Worm (Caenorhabditis elegans) whole organism, late embryonic: ENCODE data around the gene Y20C6A.1.
A peak's percentile ranks its signal among the peaks of the same experiment; 100 is the strongest.

ENCODE experiments used
- C38D4.7 ChIP-seq: fragments of 200-800 bp; sonication (Bioruptor generic); optimal IDR thresholded peaks from 2 replicates; lab custom pipeline; 2018; ENCODE audit warnings: mild to moderate bottlenecking, missing genetic modification characterization, moderate library complexity, missing compliant biosample characterization
- K02D7.2 ChIP-seq: sonication (generic microtip); optimal IDR thresholded peaks from 2 replicates; lab custom pipeline; 2017; ENCODE audit warnings: mild to moderate bottlenecking, missing genetic modification characterization, missing compliant biosample characterization
- K09A11.1 ChIP-seq: sonication (generic microtip); optimal IDR thresholded peaks from 2 replicates; lab custom pipeline; 2017; ENCODE audit warnings: antibody characterized with exemption, mild to moderate bottlenecking, missing genetic modification characterization, missing compliant biosample characterization; ENCODE audit not compliant: insufficient read depth
- T23F11.4 ChIP-seq: fragments of 200-800 bp; sonication (Bioruptor generic); optimal IDR thresholded peaks from 2 replicates; lab custom pipeline; 2018; ENCODE audit warnings: mild to moderate bottlenecking, missing genetic modification characterization, missing compliant biosample characterization
- Y22D7AL.16 ChIP-seq: sonication (generic microtip); optimal IDR thresholded peaks from 2 replicates; lab custom pipeline; 2016; ENCODE audit warnings: missing genetic modification characterization, missing compliant biosample characterization
- ahr-1 ChIP-seq: sonication (generic microtip); optimal IDR thresholded peaks from 2 replicates; lab custom pipeline; 2016; ENCODE audit warnings: missing genetic modification characterization, missing compliant biosample characterization
- ama-1 ChIP-seq: fragments of 150-350 bp; optimal IDR thresholded peaks from 2 replicates; lab custom pipeline; 2014
- ceh-14 ChIP-seq: sonication (generic microtip); optimal IDR thresholded peaks from 2 replicates; lab custom pipeline; 2016; ENCODE audit warnings: missing genotype, missing genetic modification characterization, missing compliant biosample characterization
- ceh-19 ChIP-seq: fragments of 200-800 bp; sonication (Bioruptor generic); optimal IDR thresholded peaks from 2 replicates; lab custom pipeline; 2018; ENCODE audit warnings: mild to moderate bottlenecking, missing genetic modification characterization, missing compliant biosample characterization
- ceh-2 ChIP-seq: sonication (generic microtip); optimal IDR thresholded peaks from 2 replicates; lab custom pipeline; 2016; ENCODE audit warnings: missing genotype, missing genetic modification characterization, missing compliant biosample characterization
- ceh-22 ChIP-seq: sonication (generic microtip); optimal IDR thresholded peaks from 2 replicates; lab custom pipeline; 2017; ENCODE audit warnings: missing biosample characterization, missing genetic modification characterization
- ceh-34 ChIP-seq: sonication (generic microtip); optimal IDR thresholded peaks from 2 replicates; lab custom pipeline; 2016; ENCODE audit warnings: mild to moderate bottlenecking, missing genetic modification characterization, missing compliant biosample characterization
- ceh-9 ChIP-seq: sonication (generic microtip); optimal IDR thresholded peaks from 2 replicates; lab custom pipeline; 2016; ENCODE audit warnings: mild to moderate bottlenecking, missing genetic modification characterization, inconsistent platforms, missing compliant biosample characterization
- elt-2 ChIP-seq: sonication (generic microtip); optimal IDR thresholded peaks from 2 replicates; lab custom pipeline; 2016; ENCODE audit warnings: missing genetic modification reagents, missing genetic modification characterization, missing compliant biosample characterization
- eyg-1 ChIP-seq: sonication (generic microtip); optimal IDR thresholded peaks from 2 replicates; lab custom pipeline; 2016; ENCODE audit warnings: missing genotype, missing genetic modification characterization, missing compliant biosample characterization
- fkh-10 ChIP-seq: fragments of 150-350 bp; optimal IDR thresholded peaks from 2 replicates; lab custom pipeline; 2014; ENCODE audit warnings: missing biosample characterization, missing genetic modification reagents, missing genetic modification characterization
- hlh-13 ChIP-seq: fragments of 200-800 bp; sonication (Bioruptor generic); optimal IDR thresholded peaks from 2 replicates; lab custom pipeline; 2018; ENCODE audit warnings: mild to moderate bottlenecking, missing genetic modification characterization, missing compliant biosample characterization
- hlh-15 ChIP-seq: sonication (generic microtip); optimal IDR thresholded peaks from 2 replicates; lab custom pipeline; 2016; ENCODE audit warnings: missing genetic modification characterization, missing compliant biosample characterization
- hlh-8 ChIP-seq: sonication (generic microtip); optimal IDR thresholded peaks from 2 replicates; lab custom pipeline; 2016; ENCODE audit warnings: missing genotype, missing genetic modification characterization, missing compliant biosample characterization
- mec-3 ChIP-seq: sonication (generic microtip); optimal IDR thresholded peaks from 2 replicates; lab custom pipeline; 2016; ENCODE audit warnings: borderline replicate concordance, missing genetic modification characterization, missing compliant biosample characterization
- nfya-1 ChIP-seq: sonication (generic microtip); optimal IDR thresholded peaks from 2 replicates; lab custom pipeline; 2017; ENCODE audit warnings: missing genetic modification characterization, mild to moderate bottlenecking, missing compliant biosample characterization, antibody characterized with exemption, moderate library complexity
- nhr-11 ChIP-seq: fragments of 150-350 bp; optimal IDR thresholded peaks from 2 replicates; lab custom pipeline; 2014; ENCODE audit warnings: missing biosample characterization, missing genetic modification characterization
- nhr-232 ChIP-seq: sonication (generic microtip); optimal IDR thresholded peaks from 2 replicates; lab custom pipeline; 2016; ENCODE audit warnings: missing genetic modification characterization, missing compliant biosample characterization
- pag-3 ChIP-seq: sonication (generic microtip); optimal IDR thresholded peaks from 2 replicates; lab custom pipeline; 2016; ENCODE audit warnings: missing compliant biosample characterization, missing genetic modification characterization, borderline replicate concordance
- pha-4 ChIP-seq: fragments of 150-350 bp; optimal IDR thresholded peaks from 2 replicates; lab custom pipeline; 2018; ENCODE audit warnings: missing biosample characterization, missing genetic modification reagents, missing genetic modification characterization
- pqm-1 ChIP-seq: sonication (generic microtip); optimal IDR thresholded peaks from 2 replicates; lab custom pipeline; 2016; ENCODE audit warnings: missing genetic modification characterization, missing compliant biosample characterization
- pros-1 ChIP-seq: fragments of 150-350 bp; optimal IDR thresholded peaks from 2 replicates; lab custom pipeline; 2014; ENCODE audit warnings: missing biosample characterization, missing genetic modification reagents, missing genetic modification characterization
- sox-4 ChIP-seq: sonication (generic microtip); optimal IDR thresholded peaks from 2 replicates; lab custom pipeline; 2017; ENCODE audit warnings: mild to moderate bottlenecking, missing genetic modification characterization, inconsistent platforms, missing compliant biosample characterization
- tbx-2 ChIP-seq: sonication (generic microtip); optimal IDR thresholded peaks from 2 replicates; lab custom pipeline; 2016; ENCODE audit warnings: missing genetic modification characterization, missing compliant biosample characterization
- tbx-7 ChIP-seq: sonication (generic microtip); optimal IDR thresholded peaks from 2 replicates; lab custom pipeline; 2016; ENCODE audit warnings: missing genotype, missing genetic modification characterization, missing compliant biosample characterization
- ttx-3 ChIP-seq: sonication (generic microtip); optimal IDR thresholded peaks from 2 replicates; lab custom pipeline; 2016; ENCODE audit warnings: missing genetic modification reagents, missing genetic modification characterization, missing compliant biosample characterization
- unc-3 ChIP-seq, 2 experiments: fragments of 200-800 bp in 1 of 2; sonication (Bioruptor generic) in 1 of 2; sonication (generic microtip) in 1 of 2; conservative IDR thresholded peaks in 1 of 2; optimal IDR thresholded peaks in 1 of 2; 2 replicates each; pipeline versions ENCODE4 v1.3.6 to Lab custom; 2016 to 2022; ENCODE audit warnings: missing compliant biosample characterization in 2 of 2, missing genetic modification characterization in 2 of 2, missing genetic modification reagents in 1 of 2
- unc-42 ChIP-seq: sonication (generic microtip); optimal IDR thresholded peaks from 2 replicates; lab custom pipeline; 2016; ENCODE audit warnings: missing genotype, missing genetic modification characterization, missing compliant biosample characterization
- unc-55 ChIP-seq: sonication (generic microtip); optimal IDR thresholded peaks from 2 replicates; lab custom pipeline; 2017; ENCODE audit warnings: missing biosample characterization, missing genetic modification reagents, missing genetic modification characterization
- unc-86 ChIP-seq: sonication (generic microtip); optimal IDR thresholded peaks from 2 replicates; lab custom pipeline; 2016; ENCODE audit warnings: missing genetic modification characterization, missing compliant biosample characterization

Gene Y20C6A.1

DNA sequence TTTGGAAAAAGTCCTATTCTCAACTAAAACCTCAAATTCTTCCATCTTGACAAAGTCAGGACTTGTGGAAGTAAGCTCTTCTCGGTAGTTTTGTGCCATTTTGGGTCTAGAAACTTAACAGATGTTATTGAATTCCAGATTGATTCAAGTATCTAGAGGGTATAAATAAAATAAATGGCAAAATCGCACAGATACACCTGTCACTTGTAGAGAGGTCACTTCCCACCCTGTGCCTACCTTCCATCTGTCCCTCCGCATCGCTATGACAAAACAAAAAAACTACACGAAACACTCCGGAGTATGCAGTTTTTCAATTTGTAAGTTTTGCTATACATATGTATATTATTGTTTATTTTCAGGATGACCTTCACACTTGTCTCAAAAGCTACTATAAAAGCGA lies 3.4 kb upstream of the Y20C6A.1 start, which contains the start of gene Y20C6A.4:
TSS of gene Y20C6A.4 (plus strand) at position 301 of the 400 bp plus-strand sequence.
- TF ChIP-seq nhr-11 (tag; lab: Kevin White, UChicago), result no peak
- no peak for TF ChIP-seq tbx-7

ce11 chrV:17377140-17377539 lies 595 bp upstream of the Y20C6A.1 start, which contains the start of gene fbxb-7:
Gene fbxb-7, plus strand, starts transcription at chrV:17377406.
- TF ChIP-seq pqm-1 (tag; lab: Kevin White, UChicago) (no peak), mec-3 (tag; lab: Kevin White, UChicago) (no peak), tbx-2 (tag; lab: Kevin White, UChicago) (no peak), unc-42 (tag; lab: Kevin White, UChicago) (no peak), hlh-13 (GFP tag; lab: Kevin White, UChicago) (no peak), pha-4 (no peak), fkh-10 (GFP tag; lab: Kevin White, UChicago) (no peak), sox-4 (no peak), nhr-232 (no peak), C38D4.7 (GFP tag; lab: Kevin White, UChicago) (no peak), ama-1 (lab: Kevin White, UChicago) (no peak), T23F11.4 (no peak)

DNA sequence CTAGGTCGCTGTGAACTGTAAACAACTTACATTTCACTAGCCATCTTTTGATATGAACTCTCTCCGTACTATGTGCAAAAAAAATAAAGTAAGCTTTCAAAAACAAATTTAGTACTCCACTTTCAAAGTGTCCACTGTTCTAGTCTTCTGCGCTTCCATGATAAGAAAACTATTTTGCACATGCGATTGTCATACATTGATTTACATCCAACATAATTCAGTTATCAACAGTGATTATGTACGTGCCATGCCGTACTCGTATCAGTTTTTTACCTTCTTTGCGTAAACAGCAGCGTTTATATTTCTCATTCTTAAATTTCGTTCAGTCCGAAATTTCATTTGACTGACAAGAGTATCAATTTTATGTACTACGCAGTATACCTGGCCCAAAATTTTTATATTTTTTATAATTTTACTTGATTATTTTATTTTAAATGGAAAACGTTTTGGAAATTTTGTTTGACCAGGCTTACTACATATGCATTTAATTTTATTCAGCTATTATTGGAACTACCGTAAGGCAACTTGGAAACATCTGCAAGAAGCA lies 23.6 kb downstream of the Y20C6A.1 start, which contains the start of the genes fbxa-134 and F47H4.2:
TSS of gene fbxa-134 (minus strand) at position 44 of the 547 bp plus-strand sequence.
TSS of gene F47H4.2 (plus strand) at position 497 of the 547 bp plus-strand sequence.
- no peak for TF ChIP-seq nhr-11 (tag; lab: Kevin White, UChicago)
- peak; percentile 70 for TF ChIP-seq elt-2 (tag; lab: Kevin White, UChicago)

ce11 chrV:17350093-17350492 lies 26.5 kb downstream of the Y20C6A.1 start, which contains the start of gene lsy-27:
Gene lsy-27, minus strand, starts transcription at chrV:17350193.
- no peak for TF ChIP-seq K09A11.1 (tag; lab: Kevin White, UChicago)
- no peak for TF ChIP-seq fkh-10 (GFP tag; lab: Kevin White, UChicago)
- no peak for TF ChIP-seq nfya-1 (tag; lab: Kevin White, UChicago)

DNA sequence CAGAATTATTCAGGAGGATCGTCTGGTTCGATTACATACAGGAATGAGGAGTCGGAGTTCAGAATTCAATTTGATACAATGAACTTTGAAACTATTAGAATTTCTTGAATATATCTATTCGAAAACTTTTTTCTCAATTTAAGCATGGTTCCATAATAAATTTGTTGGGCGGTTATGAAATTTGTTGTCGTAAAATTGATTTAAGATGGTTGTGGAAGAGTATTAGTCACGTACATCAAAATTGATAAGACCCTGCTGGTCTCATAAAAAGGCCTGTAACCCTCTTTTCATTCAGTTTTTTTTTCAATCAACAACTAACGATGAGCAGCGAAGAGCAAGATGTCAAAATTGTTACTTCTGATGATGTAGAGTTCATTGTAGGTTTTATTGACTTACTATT lies 28.9 kb downstream of the Y20C6A.1 start, which contains the start of gene skr-5:
TSS of gene skr-5 (plus strand) at position 301 of the 400 bp plus-strand sequence.
- TF ChIP-seq ahr-1, result no peak
- no peak for TF ChIP-seq ceh-19 (GFP tag; lab: Kevin White, UChicago)
- no peak for TF ChIP-seq unc-86 (tag; lab: Kevin White, UChicago)
- no peak for TF ChIP-seq ceh-2
- no peak for TF ChIP-seq hlh-8 (tag; lab: Kevin White, UChicago)

DNA sequence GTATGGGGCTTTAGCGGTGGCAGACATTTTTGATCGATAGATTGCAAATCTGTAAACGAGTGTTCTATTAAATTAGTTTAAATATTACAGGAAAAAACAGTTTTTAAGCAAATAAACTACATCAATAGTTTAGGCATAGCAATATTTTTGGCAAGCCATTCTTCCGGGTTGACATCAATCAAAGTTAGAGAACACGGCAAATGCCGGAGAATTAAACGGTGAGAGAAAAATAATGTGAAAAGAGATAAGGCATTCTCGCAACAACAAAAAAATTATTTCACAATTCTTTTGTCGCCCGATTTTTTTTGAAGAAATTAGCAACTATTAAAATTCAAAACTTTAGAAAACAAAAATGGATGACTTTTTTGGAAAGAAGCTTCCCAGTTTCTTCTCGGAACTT lies 31.7 kb downstream of the Y20C6A.1 start, which contains the start of the genes fbxa-188 and fbxa-189:
TSS of gene fbxa-188 (minus strand) at position 51 of the 400 bp plus-strand sequence.
TSS of gene fbxa-189 (plus strand) at position 339 of the 400 bp plus-strand sequence.
- TF ChIP-seq Y22D7AL.16 (no peak), T23F11.4 (no peak), unc-55 (GFP tag; lab: Kevin White, UChicago) (no peak), ttx-3 (tag; lab: Kevin White, UChicago) (no peak), ceh-14 (tag; lab: Kevin White, UChicago) (no peak), ceh-34 (no peak), unc-86 (tag; lab: Kevin White, UChicago) (no peak), elt-2 (tag; lab: Kevin White, UChicago) (no peak), K02D7.2 (tag; lab: Kevin White, UChicago) (no peak)
- TF ChIP-seq, all 69 proteins: peak for 0

ce11 chrV:17339349-17339748 lies 37.2 kb downstream of the Y20C6A.1 start:
- TF ChIP-seq ceh-9 (tag; lab: Kevin White, UChicago) (no peak), mec-3 (tag; lab: Kevin White, UChicago) (no peak), pag-3 (tag; lab: Kevin White, UChicago) (no peak), eyg-1 (no peak), unc-3 (GFP tag; conservative IDR thresholded peaks at IDR 0.05; lab: Robert Waterston, UW) (no peak), unc-3 (tag; optimal IDR thresholded peaks at IDR 0.05; lab: Kevin White, UChicago) (no peak), pros-1 (tag; lab: Kevin White, UChicago) (no peak), K02D7.2 (tag; lab: Kevin White, UChicago) (no peak), hlh-8 (tag; lab: Kevin White, UChicago) (no peak), nhr-11 (tag; lab: Kevin White, UChicago) (no peak), hlh-13 (GFP tag; lab: Kevin White, UChicago) (no peak), ceh-22 (tag; lab: Kevin White, UChicago) (no peak), hlh-15 (tag; lab: Kevin White, UChicago) (no peak)
